Fruit fly (Drosophila melanogaster): ENCODE data around the gene CG46463.

The CG46463 gene

dm6 chr3L:3454921-3455554, 6.1 kb upstream of the CG46463 start:
- TF ChIP-seq Pif1B (GFP tag; optimal IDR thresholded peaks at IDR 0.05) (no peak), CG17806 (tag; optimal IDR thresholded peaks at IDR 0.05) (no peak), Pif1A (GFP tag; optimal IDR thresholded peaks at IDR 0.05) (no peak), CG32121 (GFP tag; IDR thresholded peaks at IDR 0.05) (no peak), EcR (GFP tag; optimal IDR thresholded peaks at IDR 0.05) (no peak), gl (tag; optimal IDR thresholded peaks at IDR 0.05) (no peak), CG15710 (tag; optimal IDR thresholded peaks at IDR 0.05) (no peak), CG12605 (GFP tag; IDR thresholded peaks at IDR 0.05) (no peak), rn (GFP tag; IDR thresholded peaks at IDR 0.05) (no peak), CG13204 (GFP tag; optimal IDR thresholded peaks at IDR 0.05) (no peak), fd96Ca (GFP tag; IDR thresholded peaks at IDR 0.05) (no peak), Ets98B (GFP tag; IDR thresholded peaks at IDR 0.05) (no peak), CG14655 (GFP tag; optimal IDR thresholded peaks at IDR 0.05) (no peak), CG10348 (GFP tag; IDR thresholded peaks at IDR 0.05) (no peak), Snoo (tag; optimal IDR thresholded peaks at IDR 0.05) (no peak)

- TF ChIP-seq CG13204 (GFP tag; optimal IDR thresholded peaks at IDR 0.05): no peak
Measured at dm6 chr3L:3455555-3455939, 5.6 kb upstream of the CG46463 start.

- TF ChIP-seq CG4496 (GFP tag; IDR thresholded peaks at IDR 0.05) (no peak), CG10348 (GFP tag; IDR thresholded peaks at IDR 0.05) (no peak), Snoo (tag; optimal IDR thresholded peaks at IDR 0.05) (no peak), CG17806 (tag; optimal IDR thresholded peaks at IDR 0.05) (no peak), CG34367 (tag; optimal IDR thresholded peaks at IDR 0.05) (no peak)
Measured at dm6 chr3L:3456009-3456566, 5.0 kb upstream of the CG46463 start.

- TF ChIP-seq fd96Ca (GFP tag; IDR thresholded peaks at IDR 0.05): no peak
- TF ChIP-seq D1 (tag; optimal IDR thresholded peaks at IDR 0.05): no peak
Measured at dm6 chr3L:3456922-3457321, 4.2 kb upstream of the CG46463 start.

dm6 chr3L:3460402-3461027, 600 bp upstream of the CG46463 start, which contains the start of gene eIF5B:
Gene eIF5B, minus strand, starts transcription at chr3L:3460977.
- peak; percentile 61 for TF ChIP-seq CG12605 (GFP tag; IDR thresholded peaks at IDR 0.05)
- TF ChIP-seq rn (GFP tag; IDR thresholded peaks at IDR 0.05): peak; percentile 70
- TF ChIP-seq D1 (tag; optimal IDR thresholded peaks at IDR 0.05): no peak
- no peak for TF ChIP-seq Pif1A (GFP tag; optimal IDR thresholded peaks at IDR 0.05)
- peak; percentile 81 for TF ChIP-seq CG32121 (GFP tag; IDR thresholded peaks at IDR 0.05)
- TF ChIP-seq CG9948 (tag; optimal IDR thresholded peaks at IDR 0.05): peak; percentile 67
- peak; percentile 88 for TF ChIP-seq fd96Ca (GFP tag; IDR thresholded peaks at IDR 0.05)
- TF ChIP-seq gl (tag; optimal IDR thresholded peaks at IDR 0.05): peak; percentile 15
- TF ChIP-seq EcR (GFP tag; optimal IDR thresholded peaks at IDR 0.05): peak; percentile 75
- peak; percentile 80 for TF ChIP-seq Snoo (tag; optimal IDR thresholded peaks at IDR 0.05)
- TF ChIP-seq CG8159 (tag; optimal IDR thresholded peaks at IDR 0.05): peak; percentile 69
- peak; percentile 73 for TF ChIP-seq CG14655 (GFP tag; optimal IDR thresholded peaks at IDR 0.05)
- TF ChIP-seq CG13204 (GFP tag; optimal IDR thresholded peaks at IDR 0.05): no peak
- 0 out of 2 replicates have a peak, but pooled peaks have one; percentile 15 for TF ChIP-seq CG10348 (GFP tag; IDR thresholded peaks at IDR 0.05)
- peak; percentile 76 for TF ChIP-seq CG34367 (tag; optimal IDR thresholded peaks at IDR 0.05)
- peak; percentile 65 for TF ChIP-seq CG8301 (tag; optimal IDR thresholded peaks at IDR 0.05)
- TF ChIP-seq CG17806 (tag; optimal IDR thresholded peaks at IDR 0.05): peak; percentile 56
- TF ChIP-seq CG4496 (GFP tag; IDR thresholded peaks at IDR 0.05): peak; percentile 91
- TF ChIP-seq Pif1B (GFP tag; optimal IDR thresholded peaks at IDR 0.05): peak; percentile 87
- TF ChIP-seq Ets98B (GFP tag; IDR thresholded peaks at IDR 0.05): peak; percentile 83
- peak; percentile 81 for TF ChIP-seq CG15710 (tag; optimal IDR thresholded peaks at IDR 0.05)

dm6 chr3L:3461557-3462414, 671 bp downstream of the CG46463 start:
- TF ChIP-seq D1 (tag; optimal IDR thresholded peaks at IDR 0.05) (no peak), Pif1B (GFP tag; optimal IDR thresholded peaks at IDR 0.05) (no peak), CG15710 (tag; optimal IDR thresholded peaks at IDR 0.05) (no peak), CG34367 (tag; optimal IDR thresholded peaks at IDR 0.05) (peak; percentile 3), CG32121 (GFP tag; IDR thresholded peaks at IDR 0.05) (no peak), CG13204 (GFP tag; optimal IDR thresholded peaks at IDR 0.05) (no peak), CG10348 (GFP tag; IDR thresholded peaks at IDR 0.05) (no peak), Pif1A (GFP tag; optimal IDR thresholded peaks at IDR 0.05) (no peak), CG12605 (GFP tag; IDR thresholded peaks at IDR 0.05) (peak; percentile 39; the same call in 1 of the 2 replicates), EcR (GFP tag; optimal IDR thresholded peaks at IDR 0.05) (no peak), CG17806 (tag; optimal IDR thresholded peaks at IDR 0.05) (peak; percentile 10), CG8159 (tag; optimal IDR thresholded peaks at IDR 0.05) (no peak), Snoo (tag; optimal IDR thresholded peaks at IDR 0.05) (no peak), CG4496 (GFP tag; IDR thresholded peaks at IDR 0.05) (peak; percentile 50; the same call in 1 of the 3 replicates), CG9948 (tag; optimal IDR thresholded peaks at IDR 0.05) (peak; percentile 3), Ets98B (GFP tag; IDR thresholded peaks at IDR 0.05) (no peak), rn (GFP tag; IDR thresholded peaks at IDR 0.05) (no peak), gl (tag; optimal IDR thresholded peaks at IDR 0.05) (no peak)
